Worm (Caenorhabditis elegans) whole organism, early embryonic: ENCODE results near the gene F54C9.14.

Source experiments
- F13C5.2 ChIP-seq: sonication (generic microtip); optimal IDR thresholded peaks from 2 replicates; lab custom pipeline; 2017; ENCODE audit warnings: mild to moderate bottlenecking, missing genetic modification characterization, inconsistent platforms, missing compliant biosample characterization
- ama-1 ChIP-seq: fragments of 150-350 bp; optimal IDR thresholded peaks from 2 replicates; lab custom pipeline; 2014
- ceh-13 ChIP-seq: fragments of 200-800 bp; sonication (Bioruptor generic); optimal IDR thresholded peaks from 2 replicates; lab custom pipeline; 2018; ENCODE audit warnings: mild to moderate bottlenecking, missing genetic modification characterization, missing compliant biosample characterization
- ceh-36 ChIP-seq: sonication (generic microtip); optimal IDR thresholded peaks from 2 replicates; lab custom pipeline; 2016; ENCODE audit warnings: missing genetic modification characterization, inconsistent platforms, missing compliant biosample characterization
- ets-7 ChIP-seq: sonication (generic microtip); optimal IDR thresholded peaks from 2 replicates; lab custom pipeline; 2016; ENCODE audit warnings: missing genotype, missing genetic modification characterization, missing compliant biosample characterization
- flt-1 ChIP-seq: fragments of 200-800 bp; sonication (Bioruptor generic); IDR thresholded peaks from 2 replicates; pipeline ENCODE4 v1.3.6; 2022; ENCODE audit warnings: missing genetic modification characterization, missing compliant biosample characterization
- hmbx-1 ChIP-seq: sonication (generic microtip); optimal IDR thresholded peaks from 2 replicates; lab custom pipeline; 2016; ENCODE audit warnings: mild to moderate bottlenecking, missing genetic modification characterization, missing compliant biosample characterization
- hmg-4 ChIP-seq: fragments of 200-800 bp; sonication (Bioruptor generic); optimal IDR thresholded peaks from 2 replicates; lab custom pipeline; 2018; ENCODE audit warnings: mild to moderate bottlenecking, missing genetic modification characterization, missing compliant biosample characterization
- scrt-1 ChIP-seq: fragments of 200-800 bp; sonication (Bioruptor generic); IDR thresholded peaks from 2 replicates; pipeline ENCODE4 v1.3.6; 2022; ENCODE audit warnings: missing genetic modification characterization, missing compliant biosample characterization
- sea-1 ChIP-seq: fragments of 200-800 bp; sonication (Bioruptor generic); conservative IDR thresholded peaks from 2 replicates; pipeline ENCODE4 v1.3.6; 2022; ENCODE audit warnings: missing genetic modification characterization, missing compliant biosample characterization
- tbx-11 ChIP-seq: fragments of 200-800 bp; sonication (Bioruptor generic); IDR thresholded peaks from 2 replicates; pipeline ENCODE4 v1.3.6; 2022; ENCODE audit warnings: missing genetic modification characterization, missing compliant biosample characterization
- tra-4 ChIP-seq: sonication (generic microtip); optimal IDR thresholded peaks from 2 replicates; lab custom pipeline; 2017; ENCODE audit warnings: missing genetic modification characterization, missing compliant biosample characterization

DNA sequence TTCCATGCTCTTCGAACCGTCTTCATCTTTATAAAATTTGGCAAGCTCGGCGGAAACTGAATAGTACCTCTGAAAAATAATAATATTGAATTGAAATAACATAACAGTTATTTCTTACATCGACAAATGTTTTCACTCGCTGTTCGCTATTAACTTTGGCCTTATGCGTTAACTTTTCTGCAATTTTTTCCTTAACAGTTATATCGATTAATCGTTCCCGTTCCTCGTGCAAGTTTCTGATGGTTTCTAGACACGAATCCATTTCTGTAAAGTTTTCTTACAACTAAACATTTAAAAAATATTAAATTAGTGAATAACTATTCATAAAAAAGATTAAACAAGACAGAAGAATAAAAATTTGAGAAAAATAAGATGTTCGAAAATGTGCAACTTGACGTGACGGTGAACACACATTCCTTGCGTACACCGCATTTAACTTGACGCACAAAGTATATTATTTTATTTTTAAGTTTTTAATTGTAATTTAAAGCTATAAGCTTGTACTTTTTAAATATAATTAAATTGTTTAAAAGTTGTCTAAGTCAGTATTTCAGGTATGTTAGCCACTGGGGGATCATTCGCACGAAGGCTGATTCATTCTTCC lies 36.9 kb upstream of the F54C9.14 start, which contains the start of the genes prp-9 and mrps-18B:
- no peak for TF ChIP-seq ceh-13 (GFP tag; lab: Kevin White, UChicago)
- TF ChIP-seq ama-1: no peak
- TF ChIP-seq sea-1 (GFP tag; lab: Robert Waterston, UW): no peak
- no peak for TF ChIP-seq flt-1 (GFP tag; lab: Robert Waterston, UW)
- TF ChIP-seq scrt-1: no peak
- TF ChIP-seq hmg-4 (GFP tag; lab: Kevin White, UChicago): no peak
- no peak for TF ChIP-seq hmbx-1
- TF ChIP-seq F13C5.2 (tag; lab: Kevin White, UChicago): no peak
- TF ChIP-seq tbx-11 (GFP tag; lab: Robert Waterston, UW): no peak
- TF ChIP-seq ets-7: no peak
- no peak for TF ChIP-seq ceh-36
- no peak for TF ChIP-seq tra-4 (tag; lab: Kevin White, UChicago)
